Worm (Caenorhabditis elegans) whole organism, L4 larva: Measurements from ENCODE around the gene B0228.8.

ENCODE experiments used
- egl-27 ChIP-seq: sonication (generic microtip); optimal IDR thresholded peaks from 3 replicates; lab custom pipeline; 2017; ENCODE audit warnings: missing biosample characterization, missing genetic modification reagents, missing genetic modification characterization
- lin-13 ChIP-seq: fragments of 150-350 bp; optimal IDR thresholded peaks from 2 replicates; lab custom pipeline; 2014; ENCODE audit warnings: missing biosample characterization, missing genetic modification reagents, missing genetic modification characterization
- lin-39 ChIP-seq: fragments of 150-350 bp; optimal IDR thresholded peaks from 2 replicates; lab custom pipeline; 2014; ENCODE audit warnings: missing biosample characterization, missing genetic modification reagents, missing genetic modification characterization
- nhr-10 ChIP-seq: fragments of 150-350 bp; optimal IDR thresholded peaks from 2 replicates; lab custom pipeline; 2014; ENCODE audit warnings: missing biosample characterization, missing genetic modification characterization
- snpc-4 ChIP-seq: fragments of 150-350 bp; optimal IDR thresholded peaks from 2 replicates; lab custom pipeline; 2014; ENCODE audit warnings: missing biosample characterization, missing genetic modification characterization
- unc-39 ChIP-seq: sonication (generic microtip); optimal IDR thresholded peaks from 2 replicates; lab custom pipeline; 2017; ENCODE audit warnings: missing biosample characterization, missing genetic modification characterization
- unc-62 ChIP-seq, 3 experiments: fragments of 150-350 bp in 1 of 3; sonication (generic microtip); optimal IDR thresholded peaks in 2 of 3; peaks in 1 of 3; 1 replicate in 1 of 3; 2 replicates in 2 of 3; lab custom pipeline; 2014 to 2017; ENCODE audit warnings: missing biosample characterization in 3 of 3, missing genetic modification characterization in 3 of 3, missing genetic modification reagents in 3 of 3, missing genotype in 1 of 3

- no peak for TF ChIP-seq unc-62 (GFP tag; optimal IDR thresholded peaks at IDR 0.05 in 1 of 2; lab: Kevin White, UChicago)
- no peak for TF ChIP-seq unc-62 (tag; optimal IDR thresholded peaks at IDR 0.05; lab: Kevin White, UChicago)
- no peak for TF ChIP-seq lin-39 (tag; lab: Kevin White, UChicago)
- no peak for TF ChIP-seq unc-39
- TF ChIP-seq egl-27 (tag; lab: Kevin White, UChicago): no peak
- TF ChIP-seq nhr-10: no peak
- no peak for TF ChIP-seq lin-13 (GFP tag; lab: Kevin White, UChicago)
- no peak for TF ChIP-seq snpc-4 (tag; lab: Kevin White, UChicago)
Measured at ce11 chrII:7765456-7765855, 4.1 kb upstream of the B0228.8 start, which contains the start of gene srh-39.
